Worm (Caenorhabditis elegans) whole organism, young adult: ENCODE data around the gene C16C8.19.

ENCODE experiments used
- B0019.2 ChIP-seq: fragments of 200-800 bp; sonication (Bioruptor generic); conservative IDR thresholded peaks from 2 replicates; pipeline ENCODE4 v1.3.6; 2022; ENCODE audit warnings: missing genetic modification reagents, missing genetic modification characterization, missing compliant biosample characterization
- B0035.1 ChIP-seq: sonication (generic microtip); optimal IDR thresholded peaks from 2 replicates; lab custom pipeline; 2016; ENCODE audit warnings: missing genetic modification characterization, mild to moderate bottlenecking, missing compliant biosample characterization, missing genotype, missing genetic modification reagents
- B0261.1 ChIP-seq: sonication (generic microtip); optimal IDR thresholded peaks from 2 replicates; lab custom pipeline; 2016; ENCODE audit warnings: mild to moderate bottlenecking, missing genetic modification characterization, moderate library complexity, missing compliant biosample characterization
- D2030.7 ChIP-seq: fragments of 200-800 bp; sonication (Bioruptor generic); IDR thresholded peaks from 2 replicates; pipeline ENCODE4 v1.3.6; 2022; ENCODE audit warnings: missing genetic modification reagents, missing genetic modification characterization, missing compliant biosample characterization
- F23B12.7 ChIP-seq: sonication (generic microtip); optimal IDR thresholded peaks from 2 replicates; lab custom pipeline; 2017; ENCODE audit warnings: missing genetic modification characterization, mild to moderate bottlenecking, missing compliant biosample characterization, antibody characterized with exemption, moderate library complexity; ENCODE audit not compliant: insufficient read depth
- F55B11.4 ChIP-seq: sonication (generic microtip); optimal IDR thresholded peaks from 2 replicates; lab custom pipeline; 2016; ENCODE audit warnings: missing compliant biosample characterization, missing genetic modification characterization, borderline replicate concordance; ENCODE audit not compliant: insufficient read depth
- F57A8.1 ChIP-seq: fragments of 200-800 bp; sonication (Bioruptor generic); optimal IDR thresholded peaks from 2 replicates; lab custom pipeline; 2018; ENCODE audit warnings: mild to moderate bottlenecking, missing genetic modification characterization, moderate library complexity, missing compliant biosample characterization
- F57C9.4 ChIP-seq: sonication (generic microtip); optimal IDR thresholded peaks from 2 replicates; lab custom pipeline; 2017; ENCODE audit warnings: mild to moderate bottlenecking, missing genetic modification characterization, missing compliant biosample characterization
- K11D2.4 ChIP-seq: fragments of 200-800 bp; sonication (Bioruptor generic); IDR thresholded peaks from 2 replicates; pipeline ENCODE4 v1.3.6; 2022; ENCODE audit warnings: missing genetic modification reagents, missing genetic modification characterization, missing compliant biosample characterization
- K12H6.12 ChIP-seq: fragments of 200-800 bp; sonication (Bioruptor generic); optimal IDR thresholded peaks from 2 replicates; lab custom pipeline; 2018; ENCODE audit warnings: mild to moderate bottlenecking, missing genetic modification characterization, missing compliant biosample characterization
- Y53F4B.3 ChIP-seq: fragments of 200-800 bp; sonication (Bioruptor generic); IDR thresholded peaks from 2 replicates; pipeline ENCODE4 v1.3.6; 2022; ENCODE audit warnings: missing genetic modification reagents, missing genetic modification characterization, missing compliant biosample characterization
- Y67H2A.10 ChIP-seq: fragments of 200-800 bp; sonication (Bioruptor generic); conservative IDR thresholded peaks from 2 replicates; pipeline ENCODE4 v1.3.6; 2022; ENCODE audit warnings: missing genetic modification reagents, missing genetic modification characterization, missing compliant biosample characterization
- Y95B8A.8 ChIP-seq: fragments of 200-800 bp; sonication (Bioruptor generic); IDR thresholded peaks from 2 replicates; pipeline ENCODE4 v1.3.6; 2022; ENCODE audit warnings: missing genetic modification reagents, missing genetic modification characterization, missing compliant biosample characterization
- akir-1 ChIP-seq: fragments of 200-800 bp; sonication (Bioruptor generic); optimal IDR thresholded peaks from 2 replicates; lab custom pipeline; 2018; ENCODE audit warnings: mild to moderate bottlenecking, missing genetic modification characterization, moderate library complexity, missing compliant biosample characterization
- aptf-2 ChIP-seq: fragments of 200-800 bp; sonication (Bioruptor generic); conservative IDR thresholded peaks from 2 replicates; pipeline ENCODE4 v1.3.6; 2022; ENCODE audit warnings: missing genetic modification reagents, missing genetic modification characterization, missing compliant biosample characterization
- athp-1 ChIP-seq: sonication (generic microtip); optimal IDR thresholded peaks from 2 replicates; lab custom pipeline; 2017; ENCODE audit warnings: mild to moderate bottlenecking, missing genetic modification characterization, missing compliant biosample characterization
- attf-3 ChIP-seq: fragments of 200-800 bp; sonication (Bioruptor generic); conservative IDR thresholded peaks from 2 replicates; pipeline ENCODE4 v1.3.6; 2022; ENCODE audit warnings: missing genetic modification reagents, missing genetic modification characterization, missing compliant biosample characterization
- cebp-2 ChIP-seq: fragments of 200-800 bp; sonication (Bioruptor generic); IDR thresholded peaks from 2 replicates; pipeline ENCODE4 v1.3.6; 2022; ENCODE audit warnings: missing genetic modification characterization, missing compliant biosample characterization
- ceh-27 ChIP-seq: fragments of 200-800 bp; sonication (Bioruptor generic); optimal IDR thresholded peaks from 2 replicates; lab custom pipeline; 2018; ENCODE audit warnings: mild to moderate bottlenecking, missing genetic modification characterization, moderate library complexity, missing compliant biosample characterization
- ceh-58 ChIP-seq: fragments of 200-800 bp; sonication (Bioruptor generic); IDR thresholded peaks from 2 replicates; pipeline ENCODE4 v1.3.6; 2022; ENCODE audit warnings: missing genetic modification characterization, missing compliant biosample characterization
- dpff-1 ChIP-seq: sonication (generic microtip); optimal IDR thresholded peaks from 2 replicates; lab custom pipeline; 2017; ENCODE audit warnings: mild to moderate bottlenecking, missing genetic modification characterization, missing compliant biosample characterization
- egrh-3 ChIP-seq: fragments of 200-800 bp; sonication (Bioruptor generic); IDR thresholded peaks from 2 replicates; pipeline ENCODE4 v1.3.6; 2022; ENCODE audit warnings: missing genetic modification reagents, missing genetic modification characterization, missing compliant biosample characterization
- ekl-4 ChIP-seq: fragments of 200-800 bp; sonication (Bioruptor generic); IDR thresholded peaks from 2 replicates; pipeline ENCODE4 v1.3.6; 2022; ENCODE audit warnings: missing genetic modification reagents, missing genetic modification characterization, missing compliant biosample characterization
- gei-17 ChIP-seq: fragments of 200-800 bp; sonication (Bioruptor generic); optimal IDR thresholded peaks from 2 replicates; lab custom pipeline; 2018; ENCODE audit warnings: mild to moderate bottlenecking, missing genetic modification characterization, missing compliant biosample characterization
- him-1 ChIP-seq: sonication (generic microtip); optimal IDR thresholded peaks from 2 replicates; lab custom pipeline; 2016; ENCODE audit warnings: missing genotype, missing genetic modification reagents, missing genetic modification characterization, missing compliant biosample characterization
- hlh-26 ChIP-seq: fragments of 200-800 bp; sonication (Bioruptor generic); conservative IDR thresholded peaks from 2 replicates; pipeline ENCODE4 v1.3.6; 2022; ENCODE audit warnings: missing genetic modification reagents, missing genetic modification characterization, missing compliant biosample characterization
- hsf-1 ChIP-seq: fragments of 200-800 bp; sonication (Bioruptor generic); IDR thresholded peaks from 2 replicates; pipeline ENCODE4 v1.3.6; 2022; ENCODE audit warnings: missing genetic modification reagents, missing genetic modification characterization, missing compliant biosample characterization
- let-526 ChIP-seq: fragments of 200-800 bp; sonication (Bioruptor generic); IDR thresholded peaks from 2 replicates; pipeline ENCODE4 v1.3.6; 2022; ENCODE audit warnings: missing genetic modification reagents, missing genetic modification characterization, missing compliant biosample characterization
- lin-40 ChIP-seq: sonication (generic microtip); optimal IDR thresholded peaks from 2 replicates; lab custom pipeline; 2016; ENCODE audit warnings: missing genetic modification characterization, mild to moderate bottlenecking, missing compliant biosample characterization, missing genotype, missing genetic modification reagents
- lin-54 ChIP-seq: fragments of 200-800 bp; sonication (Bioruptor generic); optimal IDR thresholded peaks from 2 replicates; lab custom pipeline; 2018; ENCODE audit warnings: mild to moderate bottlenecking, missing genetic modification characterization, missing compliant biosample characterization
- lir-1 ChIP-seq: fragments of 200-800 bp; sonication (Bioruptor generic); conservative IDR thresholded peaks from 2 replicates; pipeline ENCODE4 v1.3.6; 2022; ENCODE audit warnings: missing genetic modification reagents, missing genetic modification characterization, missing compliant biosample characterization
- madf-8 ChIP-seq: fragments of 200-800 bp; sonication (Bioruptor generic); conservative IDR thresholded peaks from 2 replicates; pipeline ENCODE4 v1.3.6; 2022; ENCODE audit warnings: missing genetic modification reagents, missing genetic modification characterization, missing compliant biosample characterization
- mcd-1 ChIP-seq: fragments of 200-800 bp; sonication (Bioruptor generic); IDR thresholded peaks from 2 replicates; pipeline ENCODE4 v1.3.6; 2022; ENCODE audit warnings: missing genetic modification reagents, missing genetic modification characterization, missing compliant biosample characterization
- nfya-1 ChIP-seq: sonication (generic microtip); optimal IDR thresholded peaks from 2 replicates; lab custom pipeline; 2017; ENCODE audit warnings: antibody characterized with exemption, missing compliant biosample characterization, missing genetic modification characterization, borderline replicate concordance; ENCODE audit not compliant: insufficient read depth
- nhr-179 ChIP-seq: sonication (generic microtip); optimal IDR thresholded peaks from 2 replicates; lab custom pipeline; 2016; ENCODE audit warnings: mild to moderate bottlenecking, missing genetic modification characterization, missing compliant biosample characterization
- rpc-1 ChIP-seq, 2 experiments: fragments of 150-350 bp in 1 of 2; sonication (generic microtip) in 1 of 2; optimal IDR thresholded peaks; 2 replicates each; lab custom pipeline; 2014 to 2018; ENCODE audit warnings: missing biosample characterization in 1 of 2, missing genetic modification characterization in 1 of 2, missing genetic modification reagents in 1 of 2, missing genotype in 1 of 2
- snpc-1.1 ChIP-seq: sonication (generic microtip); optimal IDR thresholded peaks from 2 replicates; lab custom pipeline; 2017; ENCODE audit warnings: missing genetic modification characterization, mild to moderate bottlenecking, missing compliant biosample characterization, antibody characterized with exemption, moderate library complexity, missing genotype, missing genetic modification reagents; ENCODE audit not compliant: insufficient read depth
- snpc-1.3 ChIP-seq: sonication (generic microtip); optimal IDR thresholded peaks from 2 replicates; lab custom pipeline; 2017; ENCODE audit warnings: missing genetic modification characterization, mild to moderate bottlenecking, missing compliant biosample characterization, antibody characterized with exemption, moderate library complexity, missing genotype, missing genetic modification reagents; ENCODE audit not compliant: insufficient read depth
- snpc-3.4 ChIP-seq: sonication (generic microtip); optimal IDR thresholded peaks from 2 replicates; lab custom pipeline; 2017; ENCODE audit warnings: missing genetic modification characterization, mild to moderate bottlenecking, missing compliant biosample characterization, antibody characterized with exemption, moderate library complexity, missing genotype, missing genetic modification reagents
- snpc-4 ChIP-seq, 5 experiments: fragments of 150-350 bp in 1 of 5; sonication (generic microtip) in 4 of 5; optimal IDR thresholded peaks; 2 replicates each; lab custom pipeline; 2014 to 2018; ENCODE audit warnings: missing genetic modification characterization in 5 of 5, missing biosample characterization in 3 of 5, antibody characterized with exemption in 2 of 5, mild to moderate bottlenecking in 2 of 5, missing compliant biosample characterization in 2 of 5, missing genotype in 2 of 5, moderate library complexity in 2 of 5, missing genetic modification reagents in 1 of 5
- tbp1 ChIP-seq: fragments of 200-800 bp; sonication (Bioruptor generic); optimal IDR thresholded peaks from 2 replicates; lab custom pipeline; 2018; ENCODE audit warnings: mild to moderate bottlenecking, missing genetic modification characterization, missing compliant biosample characterization
- tbx-9 ChIP-seq: sonication (generic microtip); optimal IDR thresholded peaks from 2 replicates; lab custom pipeline; 2016; ENCODE audit warnings: borderline replicate concordance, missing genetic modification characterization, inconsistent platforms, missing compliant biosample characterization
- xnd-1 ChIP-seq: sonication (generic microtip); optimal IDR thresholded peaks from 2 replicates; lab custom pipeline; 2016; ENCODE audit warnings: missing genotype, missing genetic modification reagents, missing genetic modification characterization, missing compliant biosample characterization
- ztf-22 ChIP-seq: fragments of 200-800 bp; sonication (Bioruptor generic); optimal IDR thresholded peaks from 2 replicates; lab custom pipeline; 2018; ENCODE audit warnings: mild to moderate bottlenecking, missing genetic modification characterization, moderate library complexity, missing compliant biosample characterization
- ztf-28 ChIP-seq: fragments of 200-800 bp; sonication (Bioruptor generic); IDR thresholded peaks from 2 replicates; pipeline ENCODE4 v1.3.6; 2022; ENCODE audit warnings: missing genetic modification reagents, missing genetic modification characterization, missing compliant biosample characterization

Gene C16C8.19

ce11 chrII:3439244-3439698 is 19.0 kb upstream of the C16C8.19 start (continued):
- TF ChIP-seq hlh-26 (GFP tag; lab: Robert Waterston, UW) (no peak), lir-1 (no peak), aptf-2 (GFP tag; lab: Robert Waterston, UW) (peak; percentile 43; the same call in 1 of the 2 replicates), tbx-9 (tag; lab: Kevin White, UChicago) (no peak), hsf-1 (GFP tag; lab: Robert Waterston, UW) (no peak), gei-17 (GFP tag; lab: Kevin White, UChicago) (peak; percentile 46), rpc-1 (optimal IDR thresholded peaks at IDR 0.05; lab: Kevin White, UChicago) (peak; percentile 90), rpc-1 (tag; optimal IDR thresholded peaks at IDR 0.05; lab: Kevin White, UChicago) (peak; percentile 87), B0035.1 (tag; lab: Kevin White, UChicago) (peak; percentile 27), nfya-1 (tag; lab: Kevin White, UChicago) (no peak), mcd-1 (GFP tag; lab: Robert Waterston, UW) (peak; percentile 80), dpff-1 (no peak), ztf-22 (GFP tag; lab: Kevin White, UChicago) (no peak), let-526 (GFP tag; lab: Robert Waterston, UW) (peak; percentile 40; the same call in 1 of the 2 replicates), K12H6.12 (tag; lab: Kevin White, UChicago) (peak; percentile 44), F55B11.4 (tag; lab: Kevin White, UChicago) (no peak), D2030.7 (GFP tag; lab: Robert Waterston, UW) (peak; percentile 86), ztf-28 (GFP tag; lab: Robert Waterston, UW) (no peak), snpc-4 (GFP tag; optimal IDR thresholded peaks at IDR 0.05; lab: Kevin White, UChicago) (peak; percentile 58), snpc-4 (tag; optimal IDR thresholded peaks at IDR 0.05; lab: Kevin White, UChicago) (peak in 3 of 4 experiments; percentile 47 to 66 (median 60)), snpc-1.1 (peak; percentile 7), B0019.2 (GFP tag; lab: Robert Waterston, UW) (peak; percentile 49; the same call in 1 of the 2 replicates), lin-54 (GFP tag; lab: Kevin White, UChicago) (peak; percentile 59), Y67H2A.10 (GFP tag; lab: Robert Waterston, UW) (no peak), lin-40 (no peak), B0261.1 (tag; lab: Kevin White, UChicago) (peak; percentile 97), F57A8.1 (GFP tag; lab: Kevin White, UChicago) (peak; percentile 81), K11D2.4 (GFP tag; lab: Robert Waterston, UW) (no peak), nhr-179 (tag; lab: Kevin White, UChicago) (no peak), cebp-2 (GFP tag; lab: Robert Waterston, UW) (0 out of 2 replicates have a peak, but pooled peaks have one; percentile 46), xnd-1 (tag; lab: Kevin White, UChicago) (peak; percentile 10), F23B12.7 (no peak), Y95B8A.8 (no peak), tbp1 (GFP tag; lab: Kevin White, UChicago) (peak; percentile 97), him-1 (tag; lab: Kevin White, UChicago) (peak; percentile 93), snpc-3.4 (tag; lab: Kevin White, UChicago) (peak; percentile 11), snpc-1.3 (tag; lab: Kevin White, UChicago) (peak; percentile 52), madf-8 (no peak), akir-1 (GFP tag; lab: Kevin White, UChicago) (no peak), attf-3 (GFP tag; lab: Robert Waterston, UW) (no peak), ceh-58 (GFP tag; lab: Robert Waterston, UW) (0 out of 2 replicates have a peak, but pooled peaks have one; percentile 54), F57C9.4 (no peak), egrh-3 (GFP tag; lab: Robert Waterston, UW) (peak; percentile 92), Y53F4B.3 (GFP tag; lab: Robert Waterston, UW) (no peak), athp-1 (tag; lab: Kevin White, UChicago) (peak; percentile 74), ekl-4 (GFP tag; lab: Robert Waterston, UW) (peak; percentile 75), ceh-27 (peak; percentile 48)
